Worm (Caenorhabditis elegans) whole organism, midembryonic: ENCODE measurements around the gene str-255.

Experiments
- T22C8.4 ChIP-seq: fragments of 200-800 bp; sonication (Bioruptor generic); IDR thresholded peaks from 2 replicates; pipeline ENCODE4 v1.3.6; 2022; ENCODE audit warnings: missing genetic modification characterization, missing compliant biosample characterization
- cog-1 ChIP-seq: sonication (generic microtip); optimal IDR thresholded peaks from 2 replicates; lab custom pipeline; 2016; ENCODE audit warnings: missing genetic modification characterization, missing compliant biosample characterization
- flt-1 ChIP-seq: fragments of 200-800 bp; sonication (Bioruptor generic); IDR thresholded peaks from 2 replicates; pipeline ENCODE4 v1.3.6; 2022; ENCODE audit warnings: missing genetic modification characterization, missing compliant biosample characterization
- klf-2 ChIP-seq: fragments of 200-800 bp; sonication (Bioruptor generic); conservative IDR thresholded peaks from 2 replicates; pipeline ENCODE4 v1.3.6; 2022; ENCODE audit warnings: missing genetic modification reagents, missing genetic modification characterization, missing compliant biosample characterization
- med-1 ChIP-seq: sonication (generic microtip); optimal IDR thresholded peaks from 2 replicates; lab custom pipeline; 2017; ENCODE audit warnings: missing genetic modification characterization, mild to moderate bottlenecking, missing compliant biosample characterization, antibody characterized with exemption, missing genetic modification reagents; ENCODE audit not compliant: insufficient read depth
- ref-1 ChIP-seq: fragments of 200-800 bp; sonication (Bioruptor generic); conservative IDR thresholded peaks from 2 replicates; pipeline ENCODE4 v1.3.6; 2022; ENCODE audit warnings: missing genetic modification reagents, missing genetic modification characterization, missing compliant biosample characterization
- tab-1 ChIP-seq: fragments of 200-800 bp; sonication (Bioruptor generic); IDR thresholded peaks from 2 replicates; pipeline ENCODE4 v1.3.6; 2022; ENCODE audit warnings: missing genetic modification characterization, missing compliant biosample characterization
- ztf-23 ChIP-seq: fragments of 200-800 bp; sonication (Bioruptor generic); IDR thresholded peaks from 2 replicates; pipeline ENCODE4 v1.3.6; 2022; ENCODE audit warnings: missing genetic modification reagents, missing genetic modification characterization, missing compliant biosample characterization
- ztf-29 ChIP-seq: fragments of 200-800 bp; sonication (Bioruptor generic); IDR thresholded peaks from 2 replicates; pipeline ENCODE4 v1.3.6; 2022; ENCODE audit warnings: missing genetic modification reagents, missing genetic modification characterization, missing compliant biosample characterization

The str-255 gene

DNA sequence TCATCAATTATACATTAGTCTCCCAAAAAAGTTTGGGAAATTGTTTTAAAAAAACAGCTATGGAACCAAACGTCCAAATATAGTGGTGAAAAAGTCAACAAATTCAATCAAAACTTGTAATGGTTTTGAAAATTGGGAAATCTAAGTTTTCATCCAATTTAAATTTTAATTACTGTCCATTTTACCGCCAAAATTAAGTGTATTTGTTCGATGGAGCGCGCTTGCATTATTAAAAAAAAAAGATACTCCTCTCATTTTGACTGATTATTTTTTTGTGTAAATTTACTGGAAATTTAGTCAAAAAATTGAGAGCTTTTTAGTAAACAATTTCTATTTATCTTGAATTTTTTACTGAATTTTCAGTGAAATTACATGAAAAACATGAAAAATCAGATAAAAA is 10.8 kb upstream of the str-255 start:
- no peak for TF ChIP-seq tab-1

- TF ChIP-seq ref-1 = no peak
- no peak for TF ChIP-seq T22C8.4 (GFP tag; lab: Robert Waterston, UW)
- TF ChIP-seq klf-2 (GFP tag; lab: Robert Waterston, UW) = no peak
- no peak for TF ChIP-seq flt-1 (GFP tag; lab: Robert Waterston, UW)
- no peak for TF ChIP-seq ztf-23 (GFP tag; lab: Robert Waterston, UW)
- no peak for TF ChIP-seq ztf-29
- TF ChIP-seq med-1 (GFP tag; lab: Kevin White, UChicago) = no peak
- no peak for TF ChIP-seq tab-1
- TF ChIP-seq cog-1 (tag; lab: Kevin White, UChicago) = no peak
Measured at ce11 chrV:2166679-2167078, 3.0 kb upstream of the str-255 start, which contains the start of gene srbc-19. srbc-19 (minus strand) TSS chrV:2166779.

- TF ChIP-seq ztf-23 (GFP tag; lab: Robert Waterston, UW) (no peak), flt-1 (GFP tag; lab: Robert Waterston, UW) (no peak)
Measured at ce11 chrV:2159331-2159730, 4.3 kb downstream of the str-255 start, which contains the start of gene C45H4.14. C45H4.14 (minus strand) TSS chrV:2159431.

DNA sequence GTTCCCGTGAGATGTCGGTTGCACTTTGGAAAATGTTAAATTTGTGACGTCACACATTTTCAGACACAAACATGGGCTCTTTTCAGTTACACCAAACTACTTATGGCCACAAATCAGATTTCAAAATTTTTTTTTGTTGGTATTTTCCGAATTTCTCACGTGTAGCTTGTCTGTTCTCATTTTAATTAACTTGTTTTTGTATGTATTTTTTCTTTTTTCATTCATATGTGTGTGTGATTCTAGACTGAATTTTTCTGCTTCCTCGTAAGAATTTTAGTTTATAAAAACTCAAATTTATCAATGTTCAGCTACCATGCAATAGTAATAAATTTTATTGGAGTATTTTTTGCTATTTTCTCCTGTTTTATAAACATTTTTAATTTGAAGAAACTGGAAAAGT is 6.8 kb downstream of the str-255 start, which contains the start of gene srbc-22:
Gene srbc-22 (plus strand): TSS at position 301 of the 400 bp plus-strand sequence.
- TF ChIP-seq ztf-23 (GFP tag; lab: Robert Waterston, UW) (no peak), ztf-29 (no peak), cog-1 (tag; lab: Kevin White, UChicago) (no peak), ref-1 (no peak), med-1 (GFP tag; lab: Kevin White, UChicago) (no peak), T22C8.4 (GFP tag; lab: Robert Waterston, UW) (no peak), tab-1 (no peak), flt-1 (GFP tag; lab: Robert Waterston, UW) (no peak)

- TF ChIP-seq tab-1 (no peak), flt-1 (GFP tag; lab: Robert Waterston, UW) (no peak), cog-1 (tag; lab: Kevin White, UChicago) (no peak), med-1 (GFP tag; lab: Kevin White, UChicago) (no peak), T22C8.4 (GFP tag; lab: Robert Waterston, UW) (no peak)
Measured at ce11 chrV:2155232-2155631, 8.4 kb downstream of the str-255 start, which contains the start of gene srbc-21. srbc-21 (plus strand) TSS chrV:2155532.

DNA sequence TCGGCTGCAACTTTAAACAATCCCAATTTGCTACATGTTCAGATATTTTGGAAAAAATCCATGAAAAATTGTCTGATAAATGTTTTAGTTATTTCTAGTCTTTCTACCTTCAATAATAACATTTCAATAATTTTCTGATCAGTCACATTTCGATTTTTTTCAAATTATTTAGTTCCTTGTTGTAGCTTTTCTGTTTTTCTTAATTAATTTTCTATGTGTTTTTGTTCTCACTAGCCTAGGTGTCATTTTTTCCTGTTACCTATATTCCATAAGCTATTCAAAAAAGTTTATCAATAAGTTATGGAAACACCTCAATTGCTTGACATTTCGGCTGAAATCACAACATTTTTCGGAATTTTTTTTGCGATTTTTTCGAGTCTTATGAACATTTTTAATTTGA is 10.4 kb downstream of the str-255 start, which contains the start of gene srbc-23:
Gene srbc-23 (plus strand): TSS at position 301 of the 400 bp plus-strand sequence.
- TF ChIP-seq klf-2 (GFP tag; lab: Robert Waterston, UW) (no peak), ztf-23 (GFP tag; lab: Robert Waterston, UW) (no peak), ref-1 (no peak), tab-1 (no peak), med-1 (GFP tag; lab: Kevin White, UChicago) (no peak)

DNA sequence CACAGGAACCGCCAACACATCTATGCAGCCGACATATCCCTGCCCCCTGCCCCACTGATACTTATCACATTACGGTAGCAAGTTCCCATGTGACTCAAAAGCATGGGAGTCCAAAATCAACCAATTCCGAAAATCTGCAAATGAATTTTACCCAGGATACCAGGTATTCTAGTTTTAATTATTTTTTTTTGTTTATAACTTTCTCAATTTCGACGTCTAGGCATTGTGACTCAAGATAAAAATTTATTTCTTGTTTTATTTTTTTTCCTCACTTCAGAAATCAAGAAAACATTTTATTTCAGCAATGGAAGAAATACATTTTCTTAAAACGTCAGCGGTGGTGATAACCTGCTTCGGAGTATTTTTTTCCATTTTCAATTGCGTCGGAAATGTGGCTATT is 12.2 kb downstream of the str-255 start, which contains the start of gene srbc-24:
Gene srbc-24 (plus strand): TSS at position 301 of the 400 bp plus-strand sequence.
- TF ChIP-seq ref-1 (no peak), klf-2 (GFP tag; lab: Robert Waterston, UW) (no peak), T22C8.4 (GFP tag; lab: Robert Waterston, UW) (no peak), cog-1 (tag; lab: Kevin White, UChicago) (no peak), tab-1 (no peak)

ce11 chrV:2150876-2151275 is 12.8 kb downstream of the str-255 start, which contains the start of gene C45H4.13:
C45H4.13 (minus strand) TSS chrV:2150976.
- TF ChIP-seq klf-2 (GFP tag; lab: Robert Waterston, UW) = no peak
- TF ChIP-seq ztf-29 = no peak
- TF ChIP-seq med-1 (GFP tag; lab: Kevin White, UChicago) = no peak
- no peak for TF ChIP-seq tab-1

- no peak for TF ChIP-seq ztf-23 (GFP tag; lab: Robert Waterston, UW)
- no peak for TF ChIP-seq cog-1 (tag; lab: Kevin White, UChicago)
- TF ChIP-seq tab-1 = no peak
- TF ChIP-seq klf-2 (GFP tag; lab: Robert Waterston, UW) = no peak
- TF ChIP-seq flt-1 (GFP tag; lab: Robert Waterston, UW) = no peak
- TF ChIP-seq T22C8.4 (GFP tag; lab: Robert Waterston, UW) = no peak
- TF ChIP-seq med-1 (GFP tag; lab: Kevin White, UChicago) = no peak
- no peak for TF ChIP-seq ref-1
- no peak for TF ChIP-seq ztf-29
Measured at ce11 chrV:2149432-2149831, 14.2 kb downstream of the str-255 start, which contains the start of gene C45H4.21. C45H4.21 (minus strand) TSS chrV:2149532.

ce11 chrV:2146795-2147194 is 16.8 kb downstream of the str-255 start, which contains the start of gene srbc-20:
srbc-20 (plus strand) TSS chrV:2147095.
- no peak for TF ChIP-seq cog-1 (tag; lab: Kevin White, UChicago)
- TF ChIP-seq T22C8.4 (GFP tag; lab: Robert Waterston, UW) = no peak
- TF ChIP-seq klf-2 (GFP tag; lab: Robert Waterston, UW) = no peak
- no peak for TF ChIP-seq ztf-29
- TF ChIP-seq ref-1 = no peak
- no peak for TF ChIP-seq tab-1
- no peak for TF ChIP-seq flt-1 (GFP tag; lab: Robert Waterston, UW)
- TF ChIP-seq med-1 (GFP tag; lab: Kevin White, UChicago) = no peak
- TF ChIP-seq ztf-23 (GFP tag; lab: Robert Waterston, UW) = no peak

DNA sequence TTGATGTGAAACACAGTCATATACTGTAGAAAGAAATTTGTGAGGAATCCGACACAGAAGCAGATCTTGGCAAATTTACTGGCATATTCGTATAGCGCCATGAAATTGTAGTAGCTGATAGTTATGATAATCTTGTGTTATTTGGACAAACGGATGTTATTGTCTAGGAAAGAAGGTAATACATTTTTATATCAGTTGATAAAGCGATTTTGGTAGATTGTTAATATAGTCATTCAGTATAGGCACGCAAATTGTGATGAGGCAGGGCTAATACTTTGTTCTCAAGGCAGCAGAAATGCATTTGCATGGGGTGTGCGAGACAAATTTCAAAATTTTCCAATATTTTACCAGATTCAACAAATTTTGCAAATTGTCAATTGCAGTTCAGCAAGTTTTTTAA is 17.6 kb downstream of the str-255 start, which contains the start of gene str-52:
Gene str-52 (minus strand): TSS at position 101 of the 400 bp plus-strand sequence.
- TF ChIP-seq T22C8.4 (GFP tag; lab: Robert Waterston, UW) (no peak), klf-2 (GFP tag; lab: Robert Waterston, UW) (no peak), ztf-29 (no peak), cog-1 (tag; lab: Kevin White, UChicago) (no peak), ztf-23 (GFP tag; lab: Robert Waterston, UW) (no peak), ref-1 (no peak), med-1 (GFP tag; lab: Kevin White, UChicago) (no peak), tab-1 (no peak), flt-1 (GFP tag; lab: Robert Waterston, UW) (no peak)
